Worm (Caenorhabditis elegans): Measurements from ENCODE around the gene AC7.3.

The AC7.3 gene

ce11 chrIV:5090993-5091793 is 20.4 kb upstream of the AC7.3 start, which contains the start of the genes snpn-1 and C02B10.4:
snpn-1 (minus strand) TSS chrIV:5091043.
C02B10.4 (plus strand) TSS chrIV:5091586.
- no peak for TF ChIP-seq ceh-36 (tag; optimal IDR thresholded peaks at IDR 0.05)
- TF ChIP-seq ceh-13 (GFP tag; optimal IDR thresholded peaks at IDR 0.05), result no peak
- TF ChIP-seq F13C5.2 (tag; optimal IDR thresholded peaks at IDR 0.05), result peak; percentile 8

ce11 chrIV:5093462-5093861 is 18.2 kb upstream of the AC7.3 start:
- no peak for TF ChIP-seq scrt-1 (GFP tag; IDR thresholded peaks at IDR 0.05)
- TF ChIP-seq ets-7 (tag; optimal IDR thresholded peaks at IDR 0.05), result no peak
- no peak for TF ChIP-seq B0310.2 (tag; optimal IDR thresholded peaks at IDR 0.05)
- no peak for TF ChIP-seq ama-1 (optimal IDR thresholded peaks at IDR 0.05)
- TF ChIP-seq pes-1 (GFP tag; IDR thresholded peaks at IDR 0.05), result no peak

ce11 chrIV:5100145-5100544 is 11.5 kb upstream of the AC7.3 start:
- TF ChIP-seq scrt-1 (GFP tag; IDR thresholded peaks at IDR 0.05), result no peak
- TF ChIP-seq tra-4 (tag; optimal IDR thresholded peaks at IDR 0.05), result no peak
- TF ChIP-seq tbx-11 (GFP tag; IDR thresholded peaks at IDR 0.05), result no peak
- no peak for TF ChIP-seq aly-1 (tag; optimal IDR thresholded peaks at IDR 0.05)
- no peak for TF ChIP-seq ets-7 (tag; optimal IDR thresholded peaks at IDR 0.05)
- TF ChIP-seq hmg-4 (GFP tag; optimal IDR thresholded peaks at IDR 0.05), result no peak
- TF ChIP-seq flt-1 (GFP tag; IDR thresholded peaks at IDR 0.05), result no peak
- TF ChIP-seq pes-1 (GFP tag; IDR thresholded peaks at IDR 0.05), result no peak
- TF ChIP-seq tbx-37 (GFP tag; conservative IDR thresholded peaks at IDR 0.05), result no peak
- no peak for TF ChIP-seq ama-1 (optimal IDR thresholded peaks at IDR 0.05)
- no peak for TF ChIP-seq hmbx-1 (tag; optimal IDR thresholded peaks at IDR 0.05)
- TF ChIP-seq ceh-36 (tag; optimal IDR thresholded peaks at IDR 0.05), result no peak
- TF ChIP-seq F13C5.2 (tag; optimal IDR thresholded peaks at IDR 0.05), result no peak
- TF ChIP-seq hnd-1 (tag; optimal IDR thresholded peaks at IDR 0.05), result no peak
- TF ChIP-seq ceh-13 (GFP tag; optimal IDR thresholded peaks at IDR 0.05), result no peak
- no peak for TF ChIP-seq sea-1 (GFP tag; conservative IDR thresholded peaks at IDR 0.05)
- TF ChIP-seq B0310.2 (tag; optimal IDR thresholded peaks at IDR 0.05), result no peak

ce11 chrIV:5101945-5102344 is 9.7 kb upstream of the AC7.3 start:
- TF ChIP-seq pes-1 (GFP tag; IDR thresholded peaks at IDR 0.05), result no peak

- TF ChIP-seq ceh-36 (tag; optimal IDR thresholded peaks at IDR 0.05) (no peak), hmbx-1 (tag; optimal IDR thresholded peaks at IDR 0.05) (no peak), ets-7 (tag; optimal IDR thresholded peaks at IDR 0.05) (no peak), tbx-11 (GFP tag; IDR thresholded peaks at IDR 0.05) (no peak), aly-1 (tag; optimal IDR thresholded peaks at IDR 0.05) (no peak), sea-1 (GFP tag; conservative IDR thresholded peaks at IDR 0.05) (no peak), F13C5.2 (tag; optimal IDR thresholded peaks at IDR 0.05) (no peak), hnd-1 (tag; optimal IDR thresholded peaks at IDR 0.05) (no peak), pes-1 (GFP tag; IDR thresholded peaks at IDR 0.05) (no peak), ceh-13 (GFP tag; optimal IDR thresholded peaks at IDR 0.05) (no peak), B0310.2 (tag; optimal IDR thresholded peaks at IDR 0.05) (no peak), scrt-1 (GFP tag; IDR thresholded peaks at IDR 0.05) (no peak), ama-1 (optimal IDR thresholded peaks at IDR 0.05) (no peak), tbx-37 (GFP tag; conservative IDR thresholded peaks at IDR 0.05) (no peak), tra-4 (tag; optimal IDR thresholded peaks at IDR 0.05) (no peak)
Observed at ce11 chrIV:5103229-5103894, 8.3 kb upstream of the AC7.3 start, which contains the start of gene C02B10.3. C02B10.3 (minus strand) TSS chrIV:5103279.

- TF ChIP-seq hmbx-1 (tag; optimal IDR thresholded peaks at IDR 0.05) (no peak), tbx-37 (GFP tag; conservative IDR thresholded peaks at IDR 0.05) (no peak), aly-1 (tag; optimal IDR thresholded peaks at IDR 0.05) (no peak), tra-4 (tag; optimal IDR thresholded peaks at IDR 0.05) (no peak), B0310.2 (tag; optimal IDR thresholded peaks at IDR 0.05) (no peak), ets-7 (tag; optimal IDR thresholded peaks at IDR 0.05) (no peak)
Observed at ce11 chrIV:5108971-5109370, 2.7 kb upstream of the AC7.3 start.

- no peak for TF ChIP-seq tbx-11 (GFP tag; IDR thresholded peaks at IDR 0.05)
- TF ChIP-seq scrt-1 (GFP tag; IDR thresholded peaks at IDR 0.05), result no peak
- no peak for TF ChIP-seq hmg-4 (GFP tag; optimal IDR thresholded peaks at IDR 0.05)
- TF ChIP-seq B0310.2 (tag; optimal IDR thresholded peaks at IDR 0.05), result no peak
- no peak for TF ChIP-seq ceh-36 (tag; optimal IDR thresholded peaks at IDR 0.05)
Observed at ce11 chrIV:5109943-5110342, 1.7 kb upstream of the AC7.3 start.

ce11 chrIV:5110391-5110930 is 1.2 kb upstream of the AC7.3 start:
- no peak for TF ChIP-seq tbx-11 (GFP tag; IDR thresholded peaks at IDR 0.05)
- no peak for TF ChIP-seq hnd-1 (tag; optimal IDR thresholded peaks at IDR 0.05)
- no peak for TF ChIP-seq scrt-1 (GFP tag; IDR thresholded peaks at IDR 0.05)
- TF ChIP-seq F13C5.2 (tag; optimal IDR thresholded peaks at IDR 0.05), result no peak
- TF ChIP-seq hmbx-1 (tag; optimal IDR thresholded peaks at IDR 0.05), result no peak
- TF ChIP-seq hmg-4 (GFP tag; optimal IDR thresholded peaks at IDR 0.05), result no peak
- TF ChIP-seq sea-1 (GFP tag; conservative IDR thresholded peaks at IDR 0.05), result no peak
- no peak for TF ChIP-seq ama-1 (optimal IDR thresholded peaks at IDR 0.05)
- TF ChIP-seq ceh-13 (GFP tag; optimal IDR thresholded peaks at IDR 0.05), result no peak
- TF ChIP-seq flt-1 (GFP tag; IDR thresholded peaks at IDR 0.05), result no peak
- no peak for TF ChIP-seq tra-4 (tag; optimal IDR thresholded peaks at IDR 0.05)
- TF ChIP-seq B0310.2 (tag; optimal IDR thresholded peaks at IDR 0.05), result no peak
- TF ChIP-seq tbx-37 (GFP tag; conservative IDR thresholded peaks at IDR 0.05), result no peak
- TF ChIP-seq ets-7 (tag; optimal IDR thresholded peaks at IDR 0.05), result no peak
- TF ChIP-seq pes-1 (GFP tag; IDR thresholded peaks at IDR 0.05), result no peak
- no peak for TF ChIP-seq aly-1 (tag; optimal IDR thresholded peaks at IDR 0.05)
- TF ChIP-seq ceh-36 (tag; optimal IDR thresholded peaks at IDR 0.05), result no peak
